Worm (Caenorhabditis elegans): ENCODE measurements around the gene dyf-2.

dyf-2 gene

ce11 chrIII:13686309-13686708, at the start of gene dyf-2:
Gene dyf-2, minus strand, starts transcription at chrIII:13686445.
- TF ChIP-seq zip-8 (tag; optimal IDR thresholded peaks at IDR 0.05) (no peak), ztf-11 (tag; optimal IDR thresholded peaks at IDR 0.05) (no peak), ham-2 (GFP tag; optimal IDR thresholded peaks at IDR 0.05) (no peak), hlh-1 (tag; optimal IDR thresholded peaks at IDR 0.05) (no peak), elt-3 (tag; optimal IDR thresholded peaks at IDR 0.05) (no peak), pha-4 (tag; optimal IDR thresholded peaks at IDR 0.05) (no peak), M03D4.4 (tag; optimal IDR thresholded peaks at IDR 0.05) (no peak), ceh-39 (tag; optimal IDR thresholded peaks at IDR 0.05) (no peak), ceh-83 (GFP tag; optimal IDR thresholded peaks at IDR 0.05) (no peak), lin-13 (tag; optimal IDR thresholded peaks at IDR 0.05) (no peak), nhr-2 (tag; optimal IDR thresholded peaks at IDR 0.05) (no peak)

- TF ChIP-seq ham-2 (GFP tag; optimal IDR thresholded peaks at IDR 0.05): no peak
- no peak for TF ChIP-seq snpc-4 (tag; optimal IDR thresholded peaks at IDR 0.05)
- TF ChIP-seq nhr-237 (tag; optimal IDR thresholded peaks at IDR 0.05): no peak
- no peak for TF ChIP-seq elt-3 (tag; optimal IDR thresholded peaks at IDR 0.05)
- no peak for TF ChIP-seq mls-2 (tag; optimal IDR thresholded peaks at IDR 0.05)
- no peak for TF ChIP-seq unc-62 (GFP tag; optimal IDR thresholded peaks at IDR 0.05)
- TF ChIP-seq ces-1 (GFP tag; optimal IDR thresholded peaks at IDR 0.05): no peak
- no peak for TF ChIP-seq sem-2 (GFP tag; optimal IDR thresholded peaks at IDR 0.05)
- TF ChIP-seq flh-1 (GFP tag; optimal IDR thresholded peaks at IDR 0.05): no peak
- TF ChIP-seq nhr-76 (tag; optimal IDR thresholded peaks at IDR 0.05): no peak
- TF ChIP-seq hlh-1 (tag; optimal IDR thresholded peaks at IDR 0.05): no peak
- TF ChIP-seq mep-1 (tag; optimal IDR thresholded peaks at IDR 0.05): no peak
- no peak for TF ChIP-seq lin-13 (tag; optimal IDR thresholded peaks at IDR 0.05)
- TF ChIP-seq blmp-1 (tag; optimal IDR thresholded peaks at IDR 0.05): no peak
- TF ChIP-seq ztf-11 (tag; optimal IDR thresholded peaks at IDR 0.05): no peak
- no peak for TF ChIP-seq ceh-43 (GFP tag; optimal IDR thresholded peaks at IDR 0.05)
- TF ChIP-seq M03D4.4 (tag; optimal IDR thresholded peaks at IDR 0.05): no peak
- TF ChIP-seq cnd-1 (tag; optimal IDR thresholded peaks at IDR 0.05): no peak
These were observed 48.8 kb upstream of the dyf-2 start, which contains the start of gene W06F12.3 for ce11 chrIII:13735008-13735407. Gene W06F12.3, plus strand, starts transcription at chrIII:13735030.

- TF ChIP-seq nhr-237 (tag; optimal IDR thresholded peaks at IDR 0.05) (no peak), nhr-28 (tag; optimal IDR thresholded peaks at IDR 0.05) (no peak), tbx-8 (GFP tag; optimal IDR thresholded peaks at IDR 0.05) (no peak), sptf-1 (tag; optimal IDR thresholded peaks at IDR 0.05) (no peak), elt-3 (tag; optimal IDR thresholded peaks at IDR 0.05) (no peak), lin-13 (tag; optimal IDR thresholded peaks at IDR 0.05) (no peak), flh-1 (GFP tag; optimal IDR thresholded peaks at IDR 0.05) (no peak)
These were observed 47.6 kb upstream of the dyf-2 start for ce11 chrIII:13733833-13734232.

- TF ChIP-seq M03D4.4 (tag; optimal IDR thresholded peaks at IDR 0.05) (no peak), unc-39 (tag; optimal IDR thresholded peaks at IDR 0.05) (no peak), bed-3 (GFP tag; optimal IDR thresholded peaks at IDR 0.05) (no peak), nhr-76 (tag; optimal IDR thresholded peaks at IDR 0.05) (no peak), ces-1 (GFP tag; optimal IDR thresholded peaks at IDR 0.05) (no peak), pha-4 (tag; optimal IDR thresholded peaks at IDR 0.05) (peak; percentile 49), unc-62 (GFP tag; optimal IDR thresholded peaks at IDR 0.05) (no peak), blmp-1 (tag; optimal IDR thresholded peaks at IDR 0.05) (no peak), lin-13 (tag; optimal IDR thresholded peaks at IDR 0.05) (no peak)
These were observed 46.4 kb upstream of the dyf-2 start for ce11 chrIII:13732665-13733064.

- no peak for TF ChIP-seq ham-2 (GFP tag; optimal IDR thresholded peaks at IDR 0.05)
- TF ChIP-seq zip-8 (tag; optimal IDR thresholded peaks at IDR 0.05): no peak
- TF ChIP-seq nhr-76 (tag; optimal IDR thresholded peaks at IDR 0.05): no peak
- no peak for TF ChIP-seq ztf-11 (tag; optimal IDR thresholded peaks at IDR 0.05)
- TF ChIP-seq sptf-1 (tag; optimal IDR thresholded peaks at IDR 0.05): no peak
- TF ChIP-seq mep-1 (tag; optimal IDR thresholded peaks at IDR 0.05): no peak
- TF ChIP-seq cnd-1 (tag; optimal IDR thresholded peaks at IDR 0.05): no peak
- no peak for TF ChIP-seq nhr-12 (tag; optimal IDR thresholded peaks at IDR 0.05)
- no peak for TF ChIP-seq lin-13 (tag; optimal IDR thresholded peaks at IDR 0.05)
- no peak for TF ChIP-seq ceh-43 (GFP tag; optimal IDR thresholded peaks at IDR 0.05)
- TF ChIP-seq nhr-237 (tag; optimal IDR thresholded peaks at IDR 0.05): no peak
- TF ChIP-seq drap-1 (GFP tag; optimal IDR thresholded peaks at IDR 0.05): no peak
- TF ChIP-seq bed-3 (GFP tag; optimal IDR thresholded peaks at IDR 0.05): no peak
- no peak for TF ChIP-seq nhr-28 (tag; optimal IDR thresholded peaks at IDR 0.05)
- no peak for TF ChIP-seq ces-1 (GFP tag; optimal IDR thresholded peaks at IDR 0.05)
- TF ChIP-seq pha-4 (tag; optimal IDR thresholded peaks at IDR 0.05): no peak
These were observed 45.3 kb upstream of the dyf-2 start, which contains the start of gene W06F12.2 for ce11 chrIII:13731589-13731988. Gene W06F12.2, minus strand, starts transcription at chrIII:13731689.

All from whole organism, mixed stage, embryonic.